Worm (Caenorhabditis elegans) whole organism, L2 larva: ENCODE measurements around the gene isp-1.

ENCODE experiments used
- C34F6.9 ChIP-seq: fragments of 150-350 bp; optimal IDR thresholded peaks from 2 replicates; lab custom pipeline; 2014; ENCODE audit warnings: missing biosample characterization, missing genetic modification characterization
- F13H6.1 ChIP-seq: sonication (generic microtip); optimal IDR thresholded peaks from 2 replicates; lab custom pipeline; 2016; ENCODE audit warnings: missing genetic modification characterization, missing compliant biosample characterization
- ama-1 ChIP-seq: fragments of 150-350 bp; optimal IDR thresholded peaks from 2 replicates; lab custom pipeline; 2018; ENCODE audit warnings: inconsistent platforms
- blmp-1 ChIP-seq: sonication (generic microtip); optimal IDR thresholded peaks from 2 replicates; lab custom pipeline; 2017; ENCODE audit warnings: missing genetic modification characterization, mild to moderate bottlenecking, missing compliant biosample characterization, antibody characterized with exemption, moderate library complexity; ENCODE audit not compliant: insufficient read depth
- ceh-16 ChIP-seq: fragments of 150-350 bp; optimal IDR thresholded peaks from 2 replicates; lab custom pipeline; 2014; ENCODE audit warnings: missing biosample characterization, missing genetic modification characterization
- crh-2 ChIP-seq: sonication (generic microtip); optimal IDR thresholded peaks from 2 replicates; lab custom pipeline; 2017; ENCODE audit warnings: missing biosample characterization, missing genetic modification characterization
- dmd-4 ChIP-seq: sonication (generic microtip); optimal IDR thresholded peaks from 2 replicates; lab custom pipeline; 2017; ENCODE audit warnings: missing biosample characterization, missing genetic modification characterization
- fos-1 ChIP-seq: fragments of 150-350 bp; optimal IDR thresholded peaks from 2 replicates; lab custom pipeline; 2014; ENCODE audit warnings: missing biosample characterization, missing genetic modification characterization
- gmeb-1 ChIP-seq: fragments of 150-350 bp; optimal IDR thresholded peaks from 2 replicates; lab custom pipeline; 2014; ENCODE audit warnings: missing biosample characterization, missing genetic modification characterization
- lin-11 ChIP-seq: fragments of 150-350 bp; sonication (generic microtip); optimal IDR thresholded peaks from 2 replicates; lab custom pipeline; 2014; ENCODE audit warnings: missing biosample characterization, missing genetic modification characterization, inconsistent platforms, mixed read lengths
- lin-13 ChIP-seq: fragments of 150-350 bp; optimal IDR thresholded peaks from 2 replicates; lab custom pipeline; 2014; ENCODE audit warnings: missing biosample characterization, missing genetic modification reagents, missing genetic modification characterization
- lsy-2 ChIP-seq, 2 experiments: fragments of 150-350 bp in 1 of 2; sonication (generic microtip) in 1 of 2; optimal IDR thresholded peaks; 2 replicates each; lab custom pipeline; 2014 to 2017; ENCODE audit warnings: missing biosample characterization in 2 of 2, missing genetic modification characterization in 2 of 2
- mbf-1 ChIP-seq: sonication (generic microtip); optimal IDR thresholded peaks from 2 replicates; lab custom pipeline; 2017; ENCODE audit warnings: missing biosample characterization, missing genetic modification characterization
- mdl-1 ChIP-seq, 2 experiments: fragments of 150-350 bp in 1 of 2; sonication (generic microtip) in 1 of 2; optimal IDR thresholded peaks; 2 replicates each; lab custom pipeline; 2017; ENCODE audit warnings: missing biosample characterization in 2 of 2, missing genetic modification characterization in 2 of 2
- nhr-10 ChIP-seq: sonication (generic microtip); optimal IDR thresholded peaks from 2 replicates; lab custom pipeline; 2017; ENCODE audit warnings: missing biosample characterization, missing genetic modification characterization
- nhr-129 ChIP-seq: fragments of 150-350 bp; optimal IDR thresholded peaks from 2 replicates; lab custom pipeline; 2014; ENCODE audit warnings: missing biosample characterization, missing genetic modification characterization
- nhr-21 ChIP-seq: fragments of 150-350 bp; optimal IDR thresholded peaks from 2 replicates; lab custom pipeline; 2014; ENCODE audit warnings: missing biosample characterization, missing genetic modification characterization
- nhr-25 ChIP-seq: fragments of 150-350 bp; sonication (generic microtip); optimal IDR thresholded peaks from 3 replicates; lab custom pipeline; 2014; ENCODE audit warnings: missing biosample characterization, missing genetic modification characterization
- nhr-6 ChIP-seq: fragments of 150-350 bp; optimal IDR thresholded peaks from 2 replicates; lab custom pipeline; 2014; ENCODE audit warnings: missing biosample characterization, missing genetic modification characterization
- peb-1 ChIP-seq: fragments of 150-350 bp; optimal IDR thresholded peaks from 2 replicates; lab custom pipeline; 2014; ENCODE audit warnings: missing biosample characterization, missing genetic modification characterization
- sma-3 ChIP-seq: sonication (generic microtip); optimal IDR thresholded peaks from 2 replicates; lab custom pipeline; 2016; ENCODE audit warnings: missing genetic modification reagents, missing genetic modification characterization, missing compliant biosample characterization
- sma-9 ChIP-seq, 2 experiments: fragments of 150-350 bp in 1 of 2; sonication (generic microtip) in 1 of 2; optimal IDR thresholded peaks; 2 replicates each; lab custom pipeline; 2014 to 2016; ENCODE audit warnings: missing genetic modification characterization in 2 of 2, mild to moderate bottlenecking in 1 of 2, missing biosample characterization in 1 of 2, missing compliant biosample characterization in 1 of 2, missing genetic modification reagents in 1 of 2, moderate library complexity in 1 of 2
- snpc-4 ChIP-seq: fragments of 150-350 bp; optimal IDR thresholded peaks from 2 replicates; lab custom pipeline; 2014; ENCODE audit warnings: missing biosample characterization, missing genetic modification characterization
- unc-39 ChIP-seq: fragments of 150-350 bp; optimal IDR thresholded peaks from 2 replicates; lab custom pipeline; 2014; ENCODE audit warnings: missing biosample characterization, missing genetic modification characterization
- unc-55 ChIP-seq: fragments of 150-350 bp; sonication (generic microtip); optimal IDR thresholded peaks from 3 replicates; lab custom pipeline; 2014; ENCODE audit warnings: missing biosample characterization, missing genetic modification reagents, missing genetic modification characterization
- unc-62 ChIP-seq: fragments of 150-350 bp; optimal IDR thresholded peaks from 2 replicates; lab custom pipeline; 2014; ENCODE audit warnings: missing biosample characterization, missing genetic modification reagents, missing genetic modification characterization
- ztf-1 ChIP-seq: fragments of 200-800 bp; sonication (Bioruptor generic); conservative IDR thresholded peaks from 2 replicates; pipeline ENCODE4 v1.3.6; 2022; ENCODE audit warnings: missing genetic modification characterization, missing compliant biosample characterization
- ztf-11 ChIP-seq: sonication (generic microtip); optimal IDR thresholded peaks from 2 replicates; lab custom pipeline; 2017; ENCODE audit warnings: missing biosample characterization, missing genetic modification characterization
- ztf-4 ChIP-seq: fragments of 150-350 bp; optimal IDR thresholded peaks from 2 replicates; lab custom pipeline; 2014; ENCODE audit warnings: missing biosample characterization, missing genetic modification characterization

Gene isp-1

ce11 chrIV:8144341-8144740, 8.5 kb upstream of the isp-1 start:
- TF ChIP-seq unc-55 (GFP tag; lab: Kevin White, UChicago) (peak; percentile 66), blmp-1 (tag; lab: Kevin White, UChicago) (no peak), mdl-1 (tag; optimal IDR thresholded peaks at IDR 0.05; lab: Kevin White, UChicago) (no peak)
- TF ChIP-seq, all 48 proteins: peak for 1

ce11 chrIV:8142735-8143550, 7.1 kb upstream of the isp-1 start, which contains the start of gene pmk-2:
TSS of gene pmk-2 (plus strand) at chrIV:8143500.
- TF ChIP-seq fos-1 (tag; lab: Kevin White, UChicago) (peak; percentile 54), lsy-2 (tag; optimal IDR thresholded peaks at IDR 0.05; lab: Kevin White, UChicago) (peak in 1 of 2 experiments; percentile 54), sma-9 (GFP tag; optimal IDR thresholded peaks at IDR 0.05; lab: Kevin White, UChicago) (no peak), sma-9 (tag; optimal IDR thresholded peaks at IDR 0.05; lab: Kevin White, UChicago) (no peak), lin-11 (tag; lab: Kevin White, UChicago) (no peak), C34F6.9 (tag; lab: Kevin White, UChicago) (peak; percentile 67), snpc-4 (peak; percentile 4), unc-55 (GFP tag; lab: Kevin White, UChicago) (peak; percentile 46), dmd-4 (tag; lab: Kevin White, UChicago) (peak; percentile 47), lin-13 (peak; percentile 24), crh-2 (tag; lab: Kevin White, UChicago) (peak; percentile 52)

ce11 chrIV:8138984-8139383, 3.1 kb upstream of the isp-1 start, which contains the start of gene pmk-3:
TSS of gene pmk-3 (plus strand) at chrIV:8139219.
- peak; percentile 96 for TF ChIP-seq fos-1 (tag; lab: Kevin White, UChicago)
- no peak for TF ChIP-seq ztf-1 (GFP tag; lab: Robert Waterston, UW)
- TF ChIP-seq peb-1 (tag; lab: Kevin White, UChicago): no peak

DNA sequence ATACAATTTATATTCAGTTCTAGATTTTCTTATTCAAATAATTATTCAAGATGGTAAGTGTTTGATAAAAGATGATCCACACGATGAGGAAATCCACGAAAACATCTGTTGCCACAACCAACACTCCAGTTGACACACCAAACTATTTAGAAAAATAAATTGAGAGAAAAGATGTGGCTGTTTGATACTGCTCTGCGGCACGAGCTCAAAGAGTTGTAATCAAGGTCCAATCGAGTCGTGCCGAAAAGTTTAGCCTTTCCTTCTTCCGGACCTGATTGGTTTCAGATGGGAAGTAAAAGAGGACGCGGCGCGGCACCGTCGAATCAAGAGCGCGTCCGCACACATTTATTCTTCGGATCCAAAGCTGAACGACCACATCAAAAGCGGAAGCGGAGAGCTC, 693 bp upstream of the isp-1 start:
- TF ChIP-seq ceh-16 (no peak), C34F6.9 (tag; lab: Kevin White, UChicago) (no peak), ztf-11 (tag; lab: Kevin White, UChicago) (no peak), nhr-21 (tag; lab: Kevin White, UChicago) (no peak)

DNA sequence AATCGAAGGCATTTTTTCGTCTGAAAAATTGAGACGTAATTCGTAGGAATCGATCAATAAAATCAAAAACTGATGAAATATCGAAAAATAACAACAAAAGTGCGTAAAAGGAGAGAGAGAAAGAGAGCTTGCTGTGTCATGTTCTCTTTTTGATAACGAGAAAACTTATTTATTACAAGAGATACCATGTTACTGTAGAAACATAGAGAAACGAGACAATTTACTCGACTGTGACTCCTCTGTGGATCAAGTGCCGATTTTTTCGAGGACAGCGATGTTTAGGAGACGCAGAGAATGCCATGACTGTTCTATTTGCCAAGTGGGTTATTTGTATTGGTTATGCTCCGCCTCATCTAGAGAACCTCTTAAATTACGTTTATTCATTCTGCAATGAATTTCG, 2.3 kb downstream of the isp-1 start, which contains the start of gene sph-1:
TSS of gene sph-1 (minus strand) at position 23 of the 400 bp plus-strand sequence.
- TF ChIP-seq sma-3 (GFP tag; lab: Kevin White, UChicago) (peak; percentile 3), C34F6.9 (tag; lab: Kevin White, UChicago) (peak; percentile 24), F13H6.1 (tag; lab: Kevin White, UChicago) (peak; percentile 34), fos-1 (tag; lab: Kevin White, UChicago) (peak; percentile 95), crh-2 (tag; lab: Kevin White, UChicago) (peak; percentile 61), lsy-2 (tag; optimal IDR thresholded peaks at IDR 0.05; lab: Kevin White, UChicago) (peak in 1 of 2 experiments; percentile 31), lin-13 (peak; percentile 14), mbf-1 (tag; lab: Kevin White, UChicago) (no peak), nhr-21 (tag; lab: Kevin White, UChicago) (peak; percentile 51), ama-1 (no peak), nhr-129 (tag; lab: Kevin White, UChicago) (peak; percentile 65), ztf-4 (tag; lab: Kevin White, UChicago) (peak; percentile 39), sma-9 (GFP tag; optimal IDR thresholded peaks at IDR 0.05; lab: Kevin White, UChicago) (peak; percentile 63), sma-9 (tag; optimal IDR thresholded peaks at IDR 0.05; lab: Kevin White, UChicago) (no peak), nhr-25 (tag; lab: Kevin White, UChicago) (peak; percentile 25), nhr-6 (tag; lab: Kevin White, UChicago) (no peak), gmeb-1 (tag; lab: Kevin White, UChicago) (peak; percentile 36), nhr-10 (tag; lab: Kevin White, UChicago) (no peak)
- TF ChIP-seq, all 48 proteins: peak for 13

- TF ChIP-seq unc-55 (GFP tag; lab: Kevin White, UChicago) (peak; percentile 29), unc-62 (GFP tag; lab: Kevin White, UChicago) (no peak), nhr-10 (tag; lab: Kevin White, UChicago) (no peak), nhr-25 (tag; lab: Kevin White, UChicago) (no peak), ztf-1 (GFP tag; lab: Robert Waterston, UW) (no peak), C34F6.9 (tag; lab: Kevin White, UChicago) (peak; percentile 29), ztf-4 (tag; lab: Kevin White, UChicago) (no peak), unc-39 (no peak)
Observed at ce11 chrIV:8130131-8130611, 5.7 kb downstream of the isp-1 start, which contains the start of the genes ndub-11 and moc-3. TSS of gene ndub-11 (minus strand) at chrIV:8130231. TSS of gene moc-3 (plus strand) at chrIV:8130561.
